Fruit fly (Drosophila melanogaster): Measurements from ENCODE around the gene CG14839.

CG14839 gene

dm6 chr3R:14255808-14256207, 6.4 kb upstream of the CG14839 start, which contains the start of gene CG43179:
CG43179 (plus strand) TSS chr3R:14256108.
- TF ChIP-seq CG7368 (GFP tag; optimal IDR thresholded peaks at IDR 0.05), result no peak
- TF ChIP-seq svp (GFP tag), result peak; percentile 15
- no peak for TF ChIP-seq OdsH (GFP tag; optimal IDR thresholded peaks at IDR 0.05)

DNA sequence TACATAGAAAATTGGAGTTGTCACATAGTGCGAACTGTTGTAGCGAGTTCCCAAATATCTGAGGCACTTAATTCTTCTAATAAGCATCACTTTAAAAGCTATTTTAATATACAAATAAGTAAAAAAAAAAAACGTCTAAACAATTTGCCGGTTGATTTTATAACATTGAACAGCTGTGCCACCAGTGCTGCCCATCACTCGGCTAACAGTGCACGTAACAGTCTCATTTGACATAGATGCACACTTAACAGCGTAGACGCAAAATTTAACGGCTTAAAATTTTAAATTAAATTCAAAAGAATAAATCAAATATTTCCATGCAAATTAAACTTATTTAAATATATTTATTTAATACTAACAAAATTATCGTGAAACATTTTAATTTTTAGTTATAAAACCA, 2.4 kb upstream of the CG14839 start, which contains the start of gene MetRS-m:
Gene MetRS-m (minus strand): TSS at position 171 of the 400 bp plus-strand sequence.
- TF ChIP-seq CG6808 (GFP tag; optimal IDR thresholded peaks at IDR 0.05) (peak; percentile 99), CG15336 (GFP tag; IDR thresholded peaks at IDR 0.05) (no peak)

DNA sequence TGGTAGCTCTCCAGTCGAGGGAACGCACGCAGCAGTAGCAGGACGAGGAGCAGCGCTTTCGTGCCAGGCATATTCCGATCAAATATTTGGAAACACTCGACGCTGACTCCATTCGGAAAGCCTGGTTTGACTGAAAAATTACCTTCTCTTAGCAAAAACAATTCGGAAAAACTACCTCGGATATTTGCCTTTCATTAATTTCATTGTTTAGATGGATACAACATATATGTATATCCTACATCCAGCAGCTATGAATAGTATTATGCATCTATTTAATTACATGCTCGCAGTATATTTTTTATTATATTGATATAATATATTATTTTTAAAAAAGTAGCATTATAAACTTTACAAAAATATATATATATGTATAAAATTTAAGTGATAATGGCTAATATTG, 1.1 kb upstream of the CG14839 start, which contains the start of gene CG14840:
Gene CG14840 (minus strand): TSS at position 101 of the 400 bp plus-strand sequence.
- TF ChIP-seq CG16779 (tag; optimal IDR thresholded peaks at IDR 0.05) (no peak), svp (GFP tag) (no peak), pdm3 (GFP tag; optimal IDR thresholded peaks at IDR 0.05) (no peak), esn (GFP tag; optimal IDR thresholded peaks at IDR 0.05) (no peak), Lpt (GFP tag; optimal IDR thresholded peaks at IDR 0.05) (no peak), CG8319 (GFP tag; optimal IDR thresholded peaks at IDR 0.05) (no peak), CG9139 (GFP tag; optimal IDR thresholded peaks at IDR 0.05) (no peak), CG10631 (GFP tag; optimal IDR thresholded peaks at IDR 0.05) (no peak), vri (GFP tag; optimal IDR thresholded peaks at IDR 0.05) (no peak), CG6854 (GFP tag; optimal IDR thresholded peaks at IDR 0.05) (no peak), Eip75B (GFP tag; optimal IDR thresholded peaks at IDR 0.05) (no peak), Sox15 (GFP tag; optimal IDR thresholded peaks at IDR 0.05) (no peak), Hr39 (GFP tag; optimal IDR thresholded peaks at IDR 0.05) (no peak), CG11762 (GFP tag; optimal IDR thresholded peaks at IDR 0.05; ENCODE audit: insufficient read depth) (no peak)

dm6 chr3R:14275519-14276172, 13.5 kb downstream of the CG14839 start:
- TF ChIP-seq cyc (GFP tag; optimal IDR thresholded peaks at IDR 0.05) (no peak), ss (GFP tag; optimal IDR thresholded peaks at IDR 0.05) (peak in 1 of 2 experiments; percentile 89), Sox102F (GFP tag; optimal IDR thresholded peaks at IDR 0.05) (peak; percentile 23), CG6163 (GFP tag; IDR thresholded peaks at IDR 0.05) (peak; percentile 7; the same call in 1 of the 3 replicates), svp (GFP tag) (peak; percentile 74), salr (GFP tag; optimal IDR thresholded peaks at IDR 0.05) (no peak), CG16779 (tag; optimal IDR thresholded peaks at IDR 0.05) (no peak), CG6792 (GFP tag; optimal IDR thresholded peaks at IDR 0.05) (peak; percentile 24), CG10631 (GFP tag; optimal IDR thresholded peaks at IDR 0.05) (peak; percentile 69), CG6808 (GFP tag; optimal IDR thresholded peaks at IDR 0.05) (peak; percentile 34), CG4318 (GFP tag; optimal IDR thresholded peaks at IDR 0.05) (no peak), fd59A (GFP tag; optimal IDR thresholded peaks at IDR 0.05) (peak; percentile 20), net (GFP tag; optimal IDR thresholded peaks at IDR 0.05) (no peak), CG1621 (tag; optimal IDR thresholded peaks at IDR 0.05) (no peak), Eip93F (GFP tag; optimal IDR thresholded peaks at IDR 0.05) (no peak), eg (GFP tag; IDR thresholded peaks at IDR 0.05) (no peak), Hr4 (GFP tag; optimal IDR thresholded peaks at IDR 0.05) (no peak), dsx (GFP tag; optimal IDR thresholded peaks at IDR 0.05; ENCODE audit: poor library complexity, severe bottlenecking) (peak; percentile 70), Sox15 (GFP tag; optimal IDR thresholded peaks at IDR 0.05) (no peak), OdsH (GFP tag; optimal IDR thresholded peaks at IDR 0.05) (no peak), CG10669 (GFP tag; optimal IDR thresholded peaks at IDR 0.05) (no peak), CG34406 (GFP tag; optimal IDR thresholded peaks at IDR 0.05) (peak; percentile 53)
